Worm (Caenorhabditis elegans) whole organism, L4 larva: ENCODE data around the gene Y42G9A.3.
A peak's percentile ranks its signal among the peaks of the same experiment; 100 is the strongest.

Experiments
- F26F4.8 ChIP-seq: fragments of 200-800 bp; sonication (Bioruptor generic); conservative IDR thresholded peaks from 2 replicates; pipeline ENCODE4 v1.3.6; 2022; ENCODE audit warnings: missing genetic modification characterization, missing compliant biosample characterization
- F44E2.7 ChIP-seq: fragments of 200-800 bp; sonication (Bioruptor generic); IDR thresholded peaks from 2 replicates; pipeline ENCODE4 v2.1.2; 2022; ENCODE audit warnings: missing genetic modification characterization, missing compliant biosample characterization
- T20F7.1 ChIP-seq: fragments of 200-800 bp; sonication (Bioruptor generic); optimal IDR thresholded peaks from 2 replicates; lab custom pipeline; 2018; ENCODE audit warnings: mild to moderate bottlenecking, missing genetic modification characterization, missing compliant biosample characterization
- Y105C5A.15 ChIP-seq: fragments of 200-800 bp; sonication (Bioruptor generic); IDR thresholded peaks from 2 replicates; pipeline ENCODE4 v1.3.6; 2022; ENCODE audit warnings: missing genetic modification characterization, missing compliant biosample characterization
- Y48G9A.11 ChIP-seq: fragments of 200-800 bp; sonication (Bioruptor generic); IDR thresholded peaks from 2 replicates; pipeline ENCODE4 v1.3.6; 2022; ENCODE audit warnings: missing genetic modification reagents, missing genetic modification characterization, missing compliant biosample characterization
- Y75B8A.6 ChIP-seq: fragments of 200-800 bp; sonication (Bioruptor generic); IDR thresholded peaks from 2 replicates; pipeline ENCODE4 v1.3.6; 2022; ENCODE audit warnings: missing genetic modification reagents, missing genetic modification characterization, missing compliant biosample characterization
- ZK546.5 ChIP-seq, 2 experiments: sonication (generic microtip); optimal IDR thresholded peaks; 2 replicates each; lab custom pipeline; 2017; ENCODE audit warnings: missing biosample characterization in 2 of 2, missing genetic modification characterization in 2 of 2
- aha-1 ChIP-seq: fragments of 150-350 bp; peaks from one replicate; lab custom pipeline; 2014; ENCODE audit warnings: missing biosample characterization, missing genetic modification characterization
- ama-1 ChIP-seq: fragments of 150-350 bp; optimal IDR thresholded peaks from 2 replicates; lab custom pipeline; 2014; ENCODE audit warnings: inconsistent platforms, mixed read lengths
- ceh-28 ChIP-seq: fragments of 150-350 bp; optimal IDR thresholded peaks from 2 replicates; lab custom pipeline; 2014; ENCODE audit warnings: missing biosample characterization, missing genetic modification reagents, missing genetic modification characterization
- cey-2 ChIP-seq: sonication (generic microtip); optimal IDR thresholded peaks from 3 replicates; lab custom pipeline; 2017; ENCODE audit warnings: missing genetic modification characterization, mild to moderate bottlenecking, missing compliant biosample characterization, antibody characterized with exemption, borderline replicate concordance; ENCODE audit not compliant: insufficient read depth
- daf-16 ChIP-seq, 3 experiments: sonication (generic microtip); optimal IDR thresholded peaks; 2 replicates each; lab custom pipeline; 2016 to 2017; ENCODE audit warnings: missing genetic modification characterization in 3 of 3, missing genetic modification reagents in 3 of 3, mild to moderate bottlenecking in 2 of 3, missing compliant biosample characterization in 2 of 3, missing biosample characterization in 1 of 3, moderate library complexity in 1 of 3
- dmd-6 ChIP-seq: fragments of 200-800 bp; sonication (Bioruptor generic); IDR thresholded peaks from 2 replicates; pipeline ENCODE4 v1.3.6; 2022; ENCODE audit warnings: missing genetic modification reagents, missing genetic modification characterization, missing compliant biosample characterization
- dpl-1 ChIP-seq: fragments of 150-350 bp; optimal IDR thresholded peaks from 2 replicates; lab custom pipeline; 2014; ENCODE audit warnings: missing biosample characterization, missing genetic modification reagents, missing genetic modification characterization
- duxl-1 ChIP-seq: sonication (generic microtip); optimal IDR thresholded peaks from 2 replicates; lab custom pipeline; 2016; ENCODE audit warnings: mild to moderate bottlenecking, missing genetic modification characterization, moderate library complexity, missing compliant biosample characterization; ENCODE audit not compliant: poor library complexity
- dve-1 ChIP-seq: sonication (generic microtip); optimal IDR thresholded peaks from 2 replicates; lab custom pipeline; 2017; ENCODE audit warnings: antibody characterized with exemption, mild to moderate bottlenecking, missing genetic modification characterization, missing compliant biosample characterization; ENCODE audit not compliant: insufficient read depth
- gei-8 ChIP-seq: fragments of 200-800 bp; sonication (Bioruptor generic); optimal IDR thresholded peaks from 2 replicates; lab custom pipeline; 2018; ENCODE audit warnings: mild to moderate bottlenecking, missing genetic modification characterization, missing compliant biosample characterization
- hif-1 ChIP-seq, 2 experiments: sonication (generic microtip); optimal IDR thresholded peaks; 2 replicates each; lab custom pipeline; 2016 to 2017; ENCODE audit warnings: missing compliant biosample characterization in 2 of 2, missing genetic modification characterization in 2 of 2, missing genetic modification reagents in 2 of 2, missing genotype in 2 of 2, mild to moderate bottlenecking in 1 of 2
- hlh-11 ChIP-seq: fragments of 200-800 bp; sonication (Bioruptor generic); optimal IDR thresholded peaks from 2 replicates; lab custom pipeline; 2018; ENCODE audit warnings: mild to moderate bottlenecking, missing genetic modification characterization, missing compliant biosample characterization
- hlh-30 ChIP-seq: sonication (generic microtip); optimal IDR thresholded peaks from 2 replicates; lab custom pipeline; 2017; ENCODE audit warnings: antibody characterized with exemption, mild to moderate bottlenecking, missing genetic modification characterization, missing compliant biosample characterization; ENCODE audit not compliant: insufficient read depth
- hmg-1.1 ChIP-seq: fragments of 200-800 bp; sonication (Bioruptor generic); IDR thresholded peaks from 2 replicates; pipeline ENCODE4 v1.3.6; 2022; ENCODE audit warnings: missing genetic modification reagents, missing genetic modification characterization, missing compliant biosample characterization
- lin-1 ChIP-seq: fragments of 200-800 bp; sonication (Bioruptor generic); IDR thresholded peaks from 2 replicates; pipeline ENCODE4 v1.3.6; 2022; ENCODE audit warnings: missing genetic modification reagents, missing genetic modification characterization, missing compliant biosample characterization
- lin-13 ChIP-seq: fragments of 150-350 bp; optimal IDR thresholded peaks from 2 replicates; lab custom pipeline; 2014; ENCODE audit warnings: missing biosample characterization, missing genetic modification reagents, missing genetic modification characterization
- lin-15B ChIP-seq: fragments of 150-350 bp; sonication (generic microtip); optimal IDR thresholded peaks from 3 replicates; lab custom pipeline; 2014; ENCODE audit warnings: missing biosample characterization, missing genetic modification characterization
- lin-38 ChIP-seq: fragments of 200-800 bp; sonication (Bioruptor generic); IDR thresholded peaks from 2 replicates; pipeline ENCODE4 v1.3.6; 2022; ENCODE audit warnings: missing genetic modification reagents, missing genetic modification characterization, missing compliant biosample characterization
- lsy-2 ChIP-seq, 2 experiments: fragments of 150-350 bp in 1 of 2; sonication (generic microtip) in 1 of 2; optimal IDR thresholded peaks; 2 replicates each; lab custom pipeline; 2014 to 2017; ENCODE audit warnings: missing biosample characterization in 2 of 2, missing genetic modification characterization in 2 of 2
- mdl-1 ChIP-seq, 2 experiments: fragments of 150-350 bp in 1 of 2; sonication (generic microtip) in 1 of 2; optimal IDR thresholded peaks; 2 replicates each; lab custom pipeline; 2014 to 2017; ENCODE audit warnings: missing biosample characterization in 2 of 2, missing genetic modification characterization in 2 of 2
- mdt-29 ChIP-seq: fragments of 200-800 bp; sonication (Bioruptor generic); IDR thresholded peaks from 2 replicates; pipeline ENCODE4 v1.3.6; 2022; ENCODE audit warnings: missing genetic modification reagents, missing genetic modification characterization, missing compliant biosample characterization
- mep-1 ChIP-seq: fragments of 150-350 bp; sonication (generic microtip); optimal IDR thresholded peaks from 3 replicates; lab custom pipeline; 2014; ENCODE audit warnings: missing biosample characterization, missing genetic modification characterization
- nhr-11 ChIP-seq: fragments of 150-350 bp; optimal IDR thresholded peaks from 2 replicates; lab custom pipeline; 2014; ENCODE audit warnings: missing biosample characterization, missing genetic modification characterization
- nhr-237 ChIP-seq: sonication (generic microtip); optimal IDR thresholded peaks from 2 replicates; lab custom pipeline; 2017; ENCODE audit warnings: missing biosample characterization, missing genetic modification characterization
- nhr-28 ChIP-seq: fragments of 150-350 bp; optimal IDR thresholded peaks from 2 replicates; lab custom pipeline; 2014; ENCODE audit warnings: missing biosample characterization, missing genetic modification characterization
- nhr-42 ChIP-seq: fragments of 200-800 bp; sonication (Bioruptor generic); IDR thresholded peaks from 2 replicates; pipeline ENCODE4 v1.3.6; 2022; ENCODE audit warnings: missing genetic modification characterization, missing compliant biosample characterization
- nhr-77 ChIP-seq: fragments of 150-350 bp; optimal IDR thresholded peaks from 2 replicates; lab custom pipeline; 2014; ENCODE audit warnings: missing biosample characterization, missing genetic modification characterization
- pha-4 ChIP-seq, 2 experiments: fragments of 150-350 bp in 1 of 2; fragments of 200-800 bp in 1 of 2; sonication (Bioruptor generic) in 1 of 2; IDR thresholded peaks in 1 of 2; optimal IDR thresholded peaks in 1 of 2; 2 replicates each; pipeline versions ENCODE4 v1.3.6 to Lab custom; 2014 to 2022; ENCODE audit warnings: missing genetic modification characterization in 2 of 2, missing genetic modification reagents in 2 of 2, missing biosample characterization in 1 of 2, missing compliant biosample characterization in 1 of 2
- php-3 ChIP-seq: fragments of 200-800 bp; sonication (Bioruptor generic); IDR thresholded peaks from 2 replicates; pipeline ENCODE4 v1.3.6; 2022; ENCODE audit warnings: missing genetic modification reagents, missing genetic modification characterization, missing compliant biosample characterization
- pqm-1 ChIP-seq: sonication (generic microtip); optimal IDR thresholded peaks from 2 replicates; lab custom pipeline; 2017; ENCODE audit warnings: missing biosample characterization, missing genetic modification characterization
- rbr-2 ChIP-seq: sonication (generic microtip); optimal IDR thresholded peaks from 2 replicates; lab custom pipeline; 2016; ENCODE audit warnings: missing genotype, missing genetic modification characterization, missing compliant biosample characterization
- sdz-12 ChIP-seq: fragments of 200-800 bp; sonication (Bioruptor generic); optimal IDR thresholded peaks from 2 replicates; lab custom pipeline; 2018; ENCODE audit warnings: mild to moderate bottlenecking, missing genetic modification characterization, missing compliant biosample characterization
- unc-62 ChIP-seq, 3 experiments: fragments of 150-350 bp in 1 of 3; sonication (generic microtip); optimal IDR thresholded peaks in 2 of 3; peaks in 1 of 3; 1 replicate in 1 of 3; 2 replicates in 2 of 3; lab custom pipeline; 2014 to 2017; ENCODE audit warnings: missing biosample characterization in 3 of 3, missing genetic modification characterization in 3 of 3, missing genetic modification reagents in 3 of 3, missing genotype in 1 of 3
- zip-2 ChIP-seq: fragments of 150-350 bp; optimal IDR thresholded peaks from 2 replicates; lab custom pipeline; 2014; ENCODE audit warnings: missing biosample characterization, missing genetic modification characterization

Gene Y42G9A.3

DNA sequence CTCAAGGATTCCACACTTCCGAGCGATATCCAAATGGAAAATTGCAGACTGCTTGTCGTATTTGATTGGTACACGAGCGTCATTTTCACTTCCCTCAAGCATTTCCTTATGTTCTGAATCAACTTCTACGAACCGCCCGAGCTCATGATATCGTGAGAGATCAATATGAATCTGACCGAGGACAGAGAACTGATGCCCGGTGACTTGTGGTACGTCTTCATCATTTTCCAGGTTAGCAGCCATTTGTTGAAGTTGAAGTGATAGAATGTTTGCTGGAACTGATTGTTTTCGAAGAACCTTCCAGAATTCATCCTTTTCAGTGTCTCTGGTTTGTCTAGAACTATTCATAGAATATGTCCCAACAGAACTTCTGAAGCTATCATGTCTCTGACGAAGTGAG lies 20.6 kb downstream of the Y42G9A.3 start (continued):
- TF ChIP-seq unc-62 (GFP tag; optimal IDR thresholded peaks at IDR 0.05 in 1 of 2; lab: Kevin White, UChicago) (peak in 1 of 2 experiments; percentile 63), unc-62 (tag; optimal IDR thresholded peaks at IDR 0.05; lab: Kevin White, UChicago) (no peak)
- TF ChIP-seq, all 104 proteins: peak for 2

DNA sequence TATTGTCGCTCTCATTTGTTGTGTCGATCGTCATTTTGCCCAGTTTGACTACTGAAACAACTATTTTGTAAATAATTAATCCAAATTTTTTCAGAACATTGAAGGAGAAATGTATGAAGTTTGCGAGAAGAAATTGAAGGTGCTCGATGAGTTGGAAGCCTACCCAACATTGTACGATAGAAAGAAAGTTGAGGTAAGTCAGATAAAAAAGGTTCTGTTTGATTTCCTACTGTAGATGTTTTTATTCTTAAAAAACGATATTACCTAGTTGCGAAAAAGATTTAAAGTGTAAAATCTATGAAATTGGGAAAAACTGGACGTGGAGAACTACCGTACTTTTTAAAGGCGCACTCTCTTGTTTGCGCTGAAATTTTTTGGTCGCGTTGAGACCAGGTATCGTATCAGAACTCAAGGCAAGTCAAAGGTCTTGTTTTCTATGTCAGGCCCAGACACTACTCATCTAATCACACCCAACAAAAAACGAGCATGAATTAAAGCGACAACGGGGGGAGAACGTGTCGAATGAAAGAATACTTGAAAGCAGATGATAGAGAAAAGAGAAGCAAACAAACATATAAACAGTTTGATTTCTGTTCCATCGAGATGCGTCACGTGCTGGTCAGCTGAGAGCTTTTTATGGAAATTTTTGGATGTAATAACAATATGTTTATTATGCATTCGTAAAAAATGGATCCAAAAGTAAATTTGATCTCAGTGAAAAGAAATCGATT lies 22.6 kb downstream of the Y42G9A.3 start, which contains the start of gene efk-1:
efk-1 (minus strand) TSS at position 51 of the 731 bp plus-strand sequence.
- TF ChIP-seq Y48G9A.11 (GFP tag; lab: Robert Waterston, UW): no peak
- 0 out of 2 replicates have a peak, but pooled peaks have one; percentile 22 for TF ChIP-seq mdt-29 (GFP tag; lab: Robert Waterston, UW)
- peak; percentile 53 for TF ChIP-seq nhr-77 (tag; lab: Kevin White, UChicago)
- peak in 1 of 2 experiments; percentile 34 for TF ChIP-seq lsy-2 (tag; optimal IDR thresholded peaks at IDR 0.05; lab: Kevin White, UChicago)
- peak; percentile 20 for TF ChIP-seq nhr-11 (tag; lab: Kevin White, UChicago)
- TF ChIP-seq dve-1: peak; percentile 82
- no peak for TF ChIP-seq gei-8 (GFP tag; lab: Kevin White, UChicago)
- TF ChIP-seq duxl-1 (tag; lab: Kevin White, UChicago): no peak
- TF ChIP-seq ceh-28: no peak
- peak; percentile 79 for TF ChIP-seq hlh-11 (tag; lab: Kevin White, UChicago)
- no peak for TF ChIP-seq pha-4 (GFP tag; IDR thresholded peaks at IDR 0.05; lab: Robert Waterston, UW)
- no peak for TF ChIP-seq pha-4 (tag; optimal IDR thresholded peaks at IDR 0.05; lab: Kevin White, UChicago)
- peak; percentile 6 for TF ChIP-seq ama-1 (lab: Kevin White, UChicago)
- TF ChIP-seq nhr-28 (tag; lab: Kevin White, UChicago): peak; percentile 42
- TF ChIP-seq aha-1 (tag; lab: Kevin White, UChicago): peak; percentile 94
- peak; percentile 20 for TF ChIP-seq mep-1
- TF ChIP-seq mdl-1 (tag; optimal IDR thresholded peaks at IDR 0.05; lab: Kevin White, UChicago): peak in 1 of 2 experiments; percentile 37
- TF ChIP-seq hif-1 (tag; optimal IDR thresholded peaks at IDR 0.05; lab: Kevin White, UChicago): peak; percentile 56 to 97
- no peak for TF ChIP-seq nhr-237 (tag; lab: Kevin White, UChicago)
- 0 out of 2 replicates have a peak, but pooled peaks have one; percentile 17 for TF ChIP-seq lin-1 (GFP tag; lab: Robert Waterston, UW)
- TF ChIP-seq cey-2 (tag; lab: Kevin White, UChicago): no peak
- no peak for TF ChIP-seq daf-16 (GFP tag; optimal IDR thresholded peaks at IDR 0.05; lab: Kevin White, UChicago)
- TF ChIP-seq daf-16 (tag; optimal IDR thresholded peaks at IDR 0.05; lab: Kevin White, UChicago): peak; percentile 91
- TF ChIP-seq hlh-30: peak; percentile 82
- peak; percentile 33; the same call in 1 of the 2 replicates for TF ChIP-seq dmd-6 (GFP tag; lab: Robert Waterston, UW)
- no peak for TF ChIP-seq T20F7.1

DNA sequence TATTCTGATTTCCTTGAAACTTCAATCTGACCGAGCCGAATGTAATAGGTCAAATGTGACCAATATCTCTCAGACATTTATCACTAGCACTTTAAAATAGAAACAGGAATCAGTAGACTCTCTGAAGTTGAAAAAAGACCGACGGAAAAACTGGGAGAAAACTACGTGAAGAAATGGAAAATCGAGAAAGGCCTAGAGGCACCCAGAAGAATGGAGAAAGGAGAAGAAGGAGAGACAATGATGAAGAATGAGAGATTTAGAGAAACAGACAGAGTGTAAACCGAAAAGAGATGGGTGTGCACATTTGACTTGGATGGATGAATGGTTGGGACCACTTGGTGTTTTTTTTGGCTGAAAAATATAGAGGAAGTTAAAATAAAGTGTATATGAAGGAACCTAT lies 24.0 kb downstream of the Y42G9A.3 start:
- TF ChIP-seq php-3 (no peak), ama-1 (lab: Kevin White, UChicago) (no peak), lin-13 (GFP tag; lab: Kevin White, UChicago) (no peak), dve-1 (no peak), hlh-11 (tag; lab: Kevin White, UChicago) (peak; percentile 67), nhr-42 (no peak), lin-15B (tag; lab: Kevin White, UChicago) (no peak), mep-1 (peak; percentile 62), mdl-1 (tag; optimal IDR thresholded peaks at IDR 0.05; lab: Kevin White, UChicago) (peak in 1 of 2 experiments; percentile 2), nhr-28 (tag; lab: Kevin White, UChicago) (peak; percentile 65), dpl-1 (peak; percentile 35), lin-38 (GFP tag; lab: Robert Waterston, UW) (0 out of 2 replicates have a peak, but pooled peaks have one; percentile 7), aha-1 (tag; lab: Kevin White, UChicago) (peak; percentile 51), sdz-12 (GFP tag; lab: Kevin White, UChicago) (no peak), zip-2 (tag; lab: Kevin White, UChicago) (no peak), daf-16 (GFP tag; optimal IDR thresholded peaks at IDR 0.05; lab: Kevin White, UChicago) (peak in 1 of 2 experiments; percentile 76), daf-16 (tag; optimal IDR thresholded peaks at IDR 0.05; lab: Kevin White, UChicago) (peak; percentile 19), Y75B8A.6 (GFP tag; lab: Robert Waterston, UW) (no peak), F26F4.8 (GFP tag; lab: Robert Waterston, UW) (no peak), duxl-1 (tag; lab: Kevin White, UChicago) (no peak), ZK546.5 (tag; optimal IDR thresholded peaks at IDR 0.05; lab: Kevin White, UChicago) (no peak), unc-62 (GFP tag; optimal IDR thresholded peaks at IDR 0.05 in 1 of 2; lab: Kevin White, UChicago) (peak in 1 of 2 experiments; percentile 64), unc-62 (tag; optimal IDR thresholded peaks at IDR 0.05; lab: Kevin White, UChicago) (no peak), nhr-11 (tag; lab: Kevin White, UChicago) (peak; percentile 86), Y105C5A.15 (no peak), rbr-2 (peak; percentile 19), pqm-1 (tag; lab: Kevin White, UChicago) (no peak), hif-1 (tag; optimal IDR thresholded peaks at IDR 0.05; lab: Kevin White, UChicago) (peak in 1 of 2 experiments; percentile 95), hmg-1.1 (GFP tag; lab: Robert Waterston, UW) (peak; percentile 68), F44E2.7 (no peak)
